Worm (Caenorhabditis elegans): ENCODE measurements around the gene msrp-5.
"Not testable (repeated sequence)": the region's sequence is repeated elsewhere in the genome, so short reads cannot be mapped to it uniquely, and the experiment has no call there.

Gene msrp-5

ce11 chrII:2638062-2638461 is 21.3 kb downstream of the msrp-5 start, which contains the start of gene F22E5.9 (continued):
- no peak for TF ChIP-seq hlh-4 (tag; optimal IDR thresholded peaks at IDR 0.05)
- no peak for TF ChIP-seq sptf-1 (tag; optimal IDR thresholded peaks at IDR 0.05)
- TF ChIP-seq tbx-2 (tag; optimal IDR thresholded peaks at IDR 0.05), result no peak
- TF ChIP-seq hlh-17 (GFP tag; optimal IDR thresholded peaks at IDR 0.05; ENCODE audit: borderline replicate concordance), result no peak
- TF ChIP-seq lin-39 (tag; optimal IDR thresholded peaks at IDR 0.05), result no peak
- peak; percentile 48 for TF ChIP-seq nhr-85 (tag)
- TF ChIP-seq F16B12.6 (tag; optimal IDR thresholded peaks at IDR 0.05), result no peak
- TF ChIP-seq fkh-4 (tag; optimal IDR thresholded peaks at IDR 0.05; ENCODE audit: borderline replicate concordance), result no peak
- TF ChIP-seq efl-1 (optimal IDR thresholded peaks at IDR 0.05), result peak; percentile 91 to 97
- peak; percentile 91 to 99 for TF ChIP-seq efl-1 (GFP tag; optimal IDR thresholded peaks at IDR 0.05 in 1 of 2)
- TF ChIP-seq rnt-1 (tag; optimal IDR thresholded peaks at IDR 0.05), result no peak
- TF ChIP-seq dpl-1 (GFP tag; optimal IDR thresholded peaks at IDR 0.05), result peak; percentile 81 to 91 (median 89)
- no peak for TF ChIP-seq aha-1 (tag; optimal IDR thresholded peaks at IDR 0.05)
- no peak for TF ChIP-seq lir-3 (tag; optimal IDR thresholded peaks at IDR 0.05; ENCODE audit: poor library complexity)
- no peak for TF ChIP-seq unc-86 (tag; optimal IDR thresholded peaks at IDR 0.05)
- no peak for TF ChIP-seq nhr-28 (tag; optimal IDR thresholded peaks at IDR 0.05)
- TF ChIP-seq ztf-4 (tag; optimal IDR thresholded peaks at IDR 0.05), result no peak
- peak; percentile 80 to 92 for TF ChIP-seq lin-35 (GFP tag; optimal IDR thresholded peaks at IDR 0.05)
- TF ChIP-seq lsy-2 (tag; optimal IDR thresholded peaks at IDR 0.05), result peak; percentile 33 to 59
- no peak for TF ChIP-seq pqm-1 (tag; optimal IDR thresholded peaks at IDR 0.05)

- not testable (repeated sequence) for TF ChIP-seq nhr-12 (tag; optimal IDR thresholded peaks at IDR 0.05); rnt-1 (tag; optimal IDR thresholded peaks at IDR 0.05); ama-1 (optimal IDR thresholded peaks at IDR 0.05)
These were observed 22.8 kb downstream of the msrp-5 start, which contains the start of gene F22E5.8 for ce11 chrII:2639401-2640088. Gene F22E5.8 (plus strand): TSS chrII:2640038.

ce11 chrII:2640982-2641381 is 24.2 kb downstream of the msrp-5 start, which contains the start of gene F22E5.23:
Gene F22E5.23 (plus strand): TSS chrII:2641282.
- TF ChIP-seq swsn-7 (tag; optimal IDR thresholded peaks at IDR 0.05) (no peak), elt-2 (tag; optimal IDR thresholded peaks at IDR 0.05) (no peak), fkh-8 (tag; optimal IDR thresholded peaks at IDR 0.05) (no peak), F16B12.6 (tag; optimal IDR thresholded peaks at IDR 0.05) (no peak), mab-9 (GFP tag; IDR thresholded peaks at IDR 0.05) (no peak), unc-86 (tag; optimal IDR thresholded peaks at IDR 0.05) (no peak), rnt-1 (tag; optimal IDR thresholded peaks at IDR 0.05) (no peak), alr-1 (tag; optimal IDR thresholded peaks at IDR 0.05; ENCODE audit: borderline replicate concordance) (no peak), nhr-237 (tag; optimal IDR thresholded peaks at IDR 0.05) (no peak)

DNA sequence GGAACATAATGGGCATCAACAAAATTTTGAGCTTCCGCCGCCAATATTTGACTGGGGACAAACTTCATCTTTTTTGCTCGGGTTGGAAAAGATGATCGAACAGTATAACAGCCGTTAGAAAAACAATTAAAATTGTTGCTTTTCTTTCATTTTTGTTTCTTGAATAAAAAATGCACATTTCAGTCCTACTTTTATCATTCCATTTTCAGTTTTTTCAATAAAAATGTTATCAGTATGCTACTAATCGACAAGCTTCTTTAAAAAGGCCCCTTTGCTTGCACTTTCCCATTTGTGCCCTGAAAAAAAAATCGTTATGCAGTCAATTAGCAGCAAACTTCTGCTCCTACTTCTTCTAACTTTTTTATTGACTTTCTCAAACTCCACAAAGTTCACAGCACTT is 25.0 kb downstream of the msrp-5 start, which contains the start of gene F22E5.7:
Gene F22E5.7 (plus strand): TSS at position 301 of the 400 bp plus-strand sequence.
- TF ChIP-seq mep-1 (tag; optimal IDR thresholded peaks at IDR 0.05) (no peak), irx-1 (tag; optimal IDR thresholded peaks at IDR 0.05) (no peak)

ce11 chrII:2644498-2644897 is 27.8 kb downstream of the msrp-5 start, which contains the start of gene F22E5.11:
Gene F22E5.11 (minus strand): TSS chrII:2644598.
- no peak for TF ChIP-seq nhr-84 (tag; optimal IDR thresholded peaks at IDR 0.05)
- TF ChIP-seq dpl-1 (GFP tag; optimal IDR thresholded peaks at IDR 0.05), result no peak
- TF ChIP-seq pqm-1 (tag; optimal IDR thresholded peaks at IDR 0.05), result no peak
- no peak for TF ChIP-seq skn-1 (tag; optimal IDR thresholded peaks at IDR 0.05)
- TF ChIP-seq unc-130 (tag; optimal IDR thresholded peaks at IDR 0.05), result no peak
- no peak for TF ChIP-seq hpl-2 (GFP tag; optimal IDR thresholded peaks at IDR 0.05)
